Worm (Caenorhabditis elegans): ENCODE data around the gene srx-16.

DNA sequence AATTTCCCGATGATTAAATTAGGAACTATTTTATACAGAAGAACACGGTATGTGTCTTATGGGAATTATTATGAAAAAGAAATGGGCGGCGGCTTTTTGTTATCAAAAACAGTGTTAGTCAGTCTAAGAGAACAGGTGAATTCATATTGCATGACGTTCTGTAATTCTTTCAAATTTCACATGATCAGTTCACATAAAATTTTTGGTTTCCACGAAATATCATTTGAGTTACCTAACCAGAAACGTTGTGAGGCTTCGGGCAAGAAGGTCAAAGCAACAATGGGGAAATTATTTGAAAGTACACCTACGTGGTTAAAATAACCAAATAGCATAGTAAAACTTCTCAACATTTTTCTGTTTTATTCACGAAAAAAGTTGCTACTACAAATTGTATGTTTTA is 40.3 kb upstream of the srx-16 start, which contains the start of gene Y57E12B.10:
- no peak for TF ChIP-seq flt-1 (GFP tag; IDR thresholded peaks at IDR 0.05)
- TF ChIP-seq ztf-29 (GFP tag; IDR thresholded peaks at IDR 0.05): no peak
- no peak for TF ChIP-seq klf-2 (GFP tag; conservative IDR thresholded peaks at IDR 0.05)
- no peak for TF ChIP-seq med-1 (GFP tag; optimal IDR thresholded peaks at IDR 0.05; ENCODE audit: insufficient read depth)
- TF ChIP-seq T22C8.4 (GFP tag; IDR thresholded peaks at IDR 0.05): no peak
- TF ChIP-seq ztf-23 (GFP tag; IDR thresholded peaks at IDR 0.05): no peak

All from whole organism, midembryonic.